Fruit fly (Drosophila melanogaster) whole organism, wandering third instar larva: ENCODE results near the gene del.

Experiments
- Abd-B ChIP-seq: fragments of >200 bp; optimal IDR thresholded peaks from 2 replicates; lab custom pipeline; 2017; ENCODE audit warnings: missing biosample characterization, missing genetic modification characterization
- CG32264 ChIP-seq: fragments of 200-800 bp; sonication (Bioruptor generic); optimal IDR thresholded peaks from 2 replicates; lab custom pipeline; 2016; ENCODE audit warnings: missing biosample characterization, missing genetic modification characterization
- CG9705 ChIP-seq: fragments of 200-800 bp; sonication (Bioruptor generic); optimal IDR thresholded peaks from 2 replicates; lab custom pipeline; 2018; ENCODE audit warnings: missing biosample characterization, mild to moderate bottlenecking, missing genetic modification characterization
- CrebA ChIP-seq: fragments of 200-800 bp; sonication (Bioruptor generic); optimal IDR thresholded peaks from 2 replicates; lab custom pipeline; 2016; ENCODE audit warnings: missing biosample characterization, mild to moderate bottlenecking, missing genetic modification characterization, borderline replicate concordance
- Dif ChIP-seq: fragments of 200-275, 200-300 bp; sonication (Bioruptor generic); optimal IDR thresholded peaks from 2 replicates; lab custom pipeline; 2018; ENCODE audit warnings: missing biosample characterization, missing genetic modification characterization; ENCODE audit not compliant: partially characterized antibody
- GATAd ChIP-seq: sonication (Bioruptor generic); optimal IDR thresholded peaks from 2 replicates; lab custom pipeline; 2016; ENCODE audit warnings: missing biosample characterization, missing genetic modification characterization
- HLH106 ChIP-seq: fragments of 200-800 bp; optimal IDR thresholded peaks from 3 replicates; lab custom pipeline; 2019; ENCODE audit warnings: missing biosample characterization, mild to moderate bottlenecking, missing genetic modification characterization, moderate library complexity
- Hnf4 ChIP-seq: fragments of 200-800 bp; sonication (Bioruptor generic); optimal IDR thresholded peaks from 2 replicates; lab custom pipeline; 2016; ENCODE audit warnings: missing biosample characterization, mild to moderate bottlenecking, missing genetic modification characterization
- Hr78 ChIP-seq: fragments of >200 bp; optimal IDR thresholded peaks from 2 replicates; lab custom pipeline; 2017; ENCODE audit warnings: missing biosample characterization, missing genetic modification characterization
- Hr83 ChIP-seq: fragments of 200-300 bp; sonication (Bioruptor generic); optimal IDR thresholded peaks from 2 replicates; lab custom pipeline; 2016; ENCODE audit warnings: missing biosample characterization, mild to moderate bottlenecking, missing genetic modification characterization, moderate library complexity; ENCODE audit not compliant: poor library complexity, severe bottlenecking
- Jra ChIP-seq: sonication (Bioruptor generic); optimal IDR thresholded peaks from 2 replicates; lab custom pipeline; 2016; ENCODE audit warnings: missing biosample characterization, missing genetic modification characterization
- Mio ChIP-seq: sonication (Bioruptor generic); optimal IDR thresholded peaks from 2 replicates; lab custom pipeline; 2016; ENCODE audit warnings: missing biosample characterization, missing genetic modification characterization
- Myc ChIP-seq: fragments of >200 bp; optimal IDR thresholded peaks from 2 replicates; lab custom pipeline; 2017
- N ChIP-seq: fragments of >200 bp; optimal IDR thresholded peaks from 2 replicates; lab custom pipeline; 2018; ENCODE audit warnings: missing biosample characterization, missing external identifiers, missing genetic modification characterization
- OdsH ChIP-seq: fragments of 200-800 bp; sonication (Bioruptor generic); optimal IDR thresholded peaks from 2 replicates; lab custom pipeline; 2016; ENCODE audit warnings: missing biosample characterization, mild to moderate bottlenecking, missing genetic modification characterization
- Rel ChIP-seq, 2 experiments: fragments of 200-800 bp; sonication (Bioruptor generic) in 1 of 2; optimal IDR thresholded peaks; 2 replicates in 1 of 2; 3 replicates in 1 of 2; lab custom pipeline; 2016 to 2019; ENCODE audit warnings: mild to moderate bottlenecking in 2 of 2, missing biosample characterization in 2 of 2, missing genetic modification characterization in 2 of 2, moderate library complexity in 1 of 2
- Sp1 ChIP-seq: fragments of 200-800 bp; sonication (Bioruptor generic); optimal IDR thresholded peaks from 3 replicates; lab custom pipeline; 2019; ENCODE audit warnings: missing biosample characterization, mild to moderate bottlenecking, missing genetic modification characterization, moderate library complexity
- Vsx2 ChIP-seq: fragments of 200-300, 225-300 bp; sonication (Bioruptor generic); optimal IDR thresholded peaks from 2 replicates; lab custom pipeline; 2018; ENCODE audit warnings: missing biosample characterization, missing genetic modification characterization; ENCODE audit not compliant: partially characterized antibody
- br ChIP-seq: fragments of 200-800 bp; sonication (Bioruptor generic); optimal IDR thresholded peaks from 2 replicates; lab custom pipeline; 2016; ENCODE audit warnings: missing biosample characterization, missing genetic modification characterization
- brk ChIP-seq: fragments of 200-800 bp; sonication (Bioruptor generic); optimal IDR thresholded peaks from 2 replicates; lab custom pipeline; 2016; ENCODE audit warnings: missing biosample characterization, mild to moderate bottlenecking, missing genetic modification characterization
- dl ChIP-seq, 2 experiments: fragments of 175-275, 200-275 bp in 1 of 2; fragments of 200-275 bp in 1 of 2; sonication (Bioruptor generic); optimal IDR thresholded peaks; lab custom pipeline; 2018; ENCODE audit warnings: mild to moderate bottlenecking in 2 of 2, missing biosample characterization in 2 of 2, missing genetic modification characterization in 2 of 2, moderate library complexity in 2 of 2; ENCODE audit not compliant: partially characterized antibody in 2 of 2, insufficient read depth in 1 of 2
- dmrt93B ChIP-seq: fragments of 200-800 bp; sonication (Bioruptor generic); optimal IDR thresholded peaks from 2 replicates; lab custom pipeline; 2018; ENCODE audit warnings: missing biosample characterization, mild to moderate bottlenecking, missing genetic modification characterization
- ey ChIP-seq: fragments of 200-800 bp; sonication (Bioruptor generic); optimal IDR thresholded peaks from 2 replicates; lab custom pipeline; 2016; ENCODE audit warnings: missing biosample characterization, missing genetic modification characterization
- foxo ChIP-seq, 2 experiments: fragments of 200-800 bp; sonication (Bioruptor generic); optimal IDR thresholded peaks; 2 replicates in 1 of 2; 3 replicates in 1 of 2; lab custom pipeline; 2016 to 2017; ENCODE audit warnings: missing biosample characterization in 2 of 2, missing genetic modification characterization in 2 of 2
- fru ChIP-seq: fragments of 200-800 bp; sonication (Bioruptor generic); optimal IDR thresholded peaks from 3 replicates; lab custom pipeline; 2016; ENCODE audit warnings: missing biosample characterization, mild to moderate bottlenecking, missing genetic modification characterization
- h ChIP-seq: fragments of 200-800 bp; sonication (Bioruptor generic); optimal IDR thresholded peaks from 3 replicates; lab custom pipeline; 2016; ENCODE audit warnings: missing biosample characterization, mild to moderate bottlenecking, missing genetic modification characterization
- jim ChIP-seq: fragments of 175-275, 200-325 bp; sonication (Bioruptor generic); optimal IDR thresholded peaks from 2 replicates; lab custom pipeline; 2016; ENCODE audit warnings: missing biosample characterization, mild to moderate bottlenecking, missing genetic modification characterization
- lola ChIP-seq: fragments of >200 bp; optimal IDR thresholded peaks from 2 replicates; lab custom pipeline; 2017; ENCODE audit warnings: missing biosample characterization, missing genetic modification characterization
- pan ChIP-seq: fragments of >200 bp; optimal IDR thresholded peaks from 2 replicates; lab custom pipeline; 2017
- psq ChIP-seq: fragments of 200-800 bp; sonication (Bioruptor generic); optimal IDR thresholded peaks from 3 replicates; lab custom pipeline; 2017; ENCODE audit warnings: missing biosample characterization, mild to moderate bottlenecking, missing genetic modification characterization, moderate library complexity
- rgr ChIP-seq: fragments of 200-800 bp; sonication (Bioruptor generic); optimal IDR thresholded peaks from 3 replicates; lab custom pipeline; 2016; ENCODE audit warnings: missing biosample characterization, mild to moderate bottlenecking, missing genetic modification characterization
- sv ChIP-seq: fragments of 200-800 bp; sonication (Bioruptor generic); optimal IDR thresholded peaks from 3 replicates; lab custom pipeline; 2016; ENCODE audit warnings: missing biosample characterization, missing genetic modification characterization
- tai ChIP-seq: sonication (Bioruptor generic); optimal IDR thresholded peaks from 2 replicates; lab custom pipeline; 2016; ENCODE audit warnings: missing biosample characterization, missing genetic modification characterization
- woc ChIP-seq: sonication (Bioruptor generic); optimal IDR thresholded peaks from 2 replicates; lab custom pipeline; 2016; ENCODE audit warnings: missing biosample characterization, mild to moderate bottlenecking, missing genetic modification characterization

The del gene

DNA sequence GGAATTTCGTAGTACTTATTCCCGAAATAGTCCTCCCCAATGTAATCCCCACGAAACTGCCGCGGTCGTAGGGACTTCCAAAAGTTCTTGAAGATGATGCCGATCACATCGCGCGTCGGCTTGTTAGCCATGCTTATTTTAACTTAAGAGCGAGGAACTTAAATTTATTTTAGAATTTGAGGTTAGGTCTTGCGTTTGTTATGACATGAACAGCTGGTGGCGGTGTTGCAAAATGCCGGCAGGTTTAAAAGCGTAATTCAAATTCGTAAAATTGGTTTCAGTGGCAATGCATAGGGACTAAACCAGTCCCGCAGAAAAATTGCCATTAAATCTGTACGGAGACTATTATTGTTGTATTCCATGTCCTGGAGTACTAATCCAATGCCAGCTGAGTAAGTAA is 18.1 kb upstream of the del start:
- TF ChIP-seq GATAd (GFP tag; lab: Kevin White, UChicago) (no peak), Mio (GFP tag; lab: Kevin White, UChicago) (no peak), sv (GFP tag; lab: Kevin White, UChicago) (no peak), Myc (peak; percentile 6), OdsH (GFP tag; lab: Kevin White, UChicago) (no peak), rgr (GFP tag; lab: Kevin White, UChicago) (peak; percentile 1), woc (GFP tag; lab: Kevin White, UChicago) (peak; percentile 4), psq (GFP tag; lab: Kevin White, UChicago) (no peak), Sp1 (GFP tag; lab: Kevin White, UChicago) (no peak), tai (GFP tag; lab: Kevin White, UChicago) (no peak), HLH106 (tag; lab: Kevin White, UChicago) (peak; percentile 11), h (GFP tag; lab: Kevin White, UChicago) (peak; percentile 36), Vsx2 (GFP tag; lab: Kevin White, UChicago) (no peak), Rel (GFP tag; optimal IDR thresholded peaks at IDR 0.05; lab: Kevin White, UChicago) (no peak), Rel (tag; optimal IDR thresholded peaks at IDR 0.05; lab: Kevin White, UChicago) (peak; percentile 39), brk (GFP tag; lab: Kevin White, UChicago) (no peak), Hnf4 (GFP tag; lab: Kevin White, UChicago) (peak; percentile 12), Jra (no peak), CG32264 (GFP tag; lab: Kevin White, UChicago) (no peak), CrebA (GFP tag; lab: Kevin White, UChicago) (no peak)
- TF ChIP-seq, all 38 proteins: peak for 7

- TF ChIP-seq dmrt93B (GFP tag; lab: Kevin White, UChicago), result peak; percentile 44
- TF ChIP-seq woc (GFP tag; lab: Kevin White, UChicago), result peak; percentile 52
- no peak for TF ChIP-seq Rel (GFP tag; optimal IDR thresholded peaks at IDR 0.05; lab: Kevin White, UChicago)
- peak; percentile 81 for TF ChIP-seq Rel (tag; optimal IDR thresholded peaks at IDR 0.05; lab: Kevin White, UChicago)
- peak; percentile 67 for TF ChIP-seq jim
- no peak for TF ChIP-seq br
- TF ChIP-seq OdsH (GFP tag; lab: Kevin White, UChicago), result peak; percentile 15
- no peak for TF ChIP-seq lola (GFP tag; lab: Kevin White, UChicago)
- peak; percentile 46 for TF ChIP-seq ey (GFP tag; lab: Kevin White, UChicago)
- TF ChIP-seq Abd-B (GFP tag; lab: Kevin White, UChicago), result no peak
- TF ChIP-seq Hnf4 (GFP tag; lab: Kevin White, UChicago), result peak; percentile 21
- TF ChIP-seq psq (GFP tag; lab: Kevin White, UChicago), result peak; percentile 44
- TF ChIP-seq Vsx2 (GFP tag; lab: Kevin White, UChicago), result no peak
- TF ChIP-seq Dif (GFP tag; lab: Kevin White, UChicago), result no peak
- TF ChIP-seq GATAd (GFP tag; lab: Kevin White, UChicago), result no peak
- peak; percentile 45 for TF ChIP-seq fru (GFP tag; lab: Kevin White, UChicago)
- TF ChIP-seq N (GFP tag; lab: Kevin White, UChicago), result no peak
- peak; percentile 7 for TF ChIP-seq sv (GFP tag; lab: Kevin White, UChicago)
- TF ChIP-seq Hr78 (GFP tag; lab: Kevin White, UChicago), result no peak
- TF ChIP-seq pan (lab: Kevin White, UChicago), result no peak
- no peak for TF ChIP-seq CG9705 (GFP tag; lab: Kevin White, UChicago)
- TF ChIP-seq rgr (GFP tag; lab: Kevin White, UChicago), result peak; percentile 43
- TF ChIP-seq Sp1 (GFP tag; lab: Kevin White, UChicago), result peak; percentile 26
- peak in 1 of 2 experiments; percentile 73 for TF ChIP-seq foxo (GFP tag; optimal IDR thresholded peaks at IDR 0.05; lab: Kevin White, UChicago)
- peak; percentile 61 for TF ChIP-seq h (GFP tag; lab: Kevin White, UChicago)
- TF ChIP-seq Myc, result peak; percentile 78
- TF ChIP-seq HLH106 (tag; lab: Kevin White, UChicago), result peak; percentile 59
- no peak for TF ChIP-seq dl (GFP tag; optimal IDR thresholded peaks at IDR 0.05; lab: Kevin White, UChicago; ENCODE audit: insufficient read depth in 1 of 2, partially characterized antibody in 2 of 2)
- TF ChIP-seq Hr83 (GFP tag; lab: Kevin White, UChicago), result peak; percentile 35
Measured at dm6 chr2L:21163311-21163842, 15.0 kb upstream of the del start, which contains the start of gene Noc2. Gene Noc2 (plus strand): TSS chr2L:21163641.
